Worm (Caenorhabditis elegans): ENCODE data around the gene ipla-5.

- TF ChIP-seq flt-1 (GFP tag; IDR thresholded peaks at IDR 0.05) (no peak), hnd-1 (tag; optimal IDR thresholded peaks at IDR 0.05) (no peak), ama-1 (optimal IDR thresholded peaks at IDR 0.05) (no peak), ets-7 (tag; optimal IDR thresholded peaks at IDR 0.05) (no peak), tbx-11 (GFP tag; IDR thresholded peaks at IDR 0.05) (no peak)
These were observed 13.1 kb downstream of the ipla-5 start, which contains the start of gene otub-3 for ce11 chrIV:8728122-8728521.

All from whole organism, early embryonic.